Worm (Caenorhabditis elegans) whole organism, L4 larva: ENCODE data around the gene R07E5.17.
A peak's percentile ranks its signal among the peaks of the same experiment; 100 is the strongest.
"Not testable (repeated sequence)": the region's sequence is repeated elsewhere in the genome, so short reads cannot be mapped to it uniquely, and the experiment has no call there.

Experiments
- D1046.2 ChIP-seq: fragments of 200-800 bp; sonication (Bioruptor generic); IDR thresholded peaks from 2 replicates; pipeline ENCODE4 v1.3.6; 2022; ENCODE audit warnings: missing genetic modification characterization, missing compliant biosample characterization
- F10B5.3 ChIP-seq: sonication (generic microtip); optimal IDR thresholded peaks from 2 replicates; lab custom pipeline; 2016; ENCODE audit warnings: mild to moderate bottlenecking, missing genetic modification characterization, missing compliant biosample characterization
- F44E2.7 ChIP-seq: fragments of 200-800 bp; sonication (Bioruptor generic); IDR thresholded peaks from 2 replicates; pipeline ENCODE4 v2.1.2; 2022; ENCODE audit warnings: missing genetic modification characterization, missing compliant biosample characterization
- T20F7.1 ChIP-seq: fragments of 200-800 bp; sonication (Bioruptor generic); optimal IDR thresholded peaks from 2 replicates; lab custom pipeline; 2018; ENCODE audit warnings: mild to moderate bottlenecking, missing genetic modification characterization, missing compliant biosample characterization
- Y105C5A.15 ChIP-seq: fragments of 200-800 bp; sonication (Bioruptor generic); IDR thresholded peaks from 2 replicates; pipeline ENCODE4 v1.3.6; 2022; ENCODE audit warnings: missing genetic modification characterization, missing compliant biosample characterization
- Y48G9A.11 ChIP-seq: fragments of 200-800 bp; sonication (Bioruptor generic); IDR thresholded peaks from 2 replicates; pipeline ENCODE4 v1.3.6; 2022; ENCODE audit warnings: missing genetic modification reagents, missing genetic modification characterization, missing compliant biosample characterization
- Y75B8A.6 ChIP-seq: fragments of 200-800 bp; sonication (Bioruptor generic); IDR thresholded peaks from 2 replicates; pipeline ENCODE4 v1.3.6; 2022; ENCODE audit warnings: missing genetic modification reagents, missing genetic modification characterization, missing compliant biosample characterization
- ZK337.2 ChIP-seq: fragments of 200-800 bp; sonication (Bioruptor generic); IDR thresholded peaks from 2 replicates; pipeline ENCODE4 v1.3.6; 2022; ENCODE audit warnings: missing genetic modification reagents, missing genetic modification characterization, missing compliant biosample characterization
- aha-1 ChIP-seq: fragments of 150-350 bp; peaks from one replicate; lab custom pipeline; 2014; ENCODE audit warnings: missing biosample characterization, missing genetic modification characterization
- ama-1 ChIP-seq: fragments of 150-350 bp; optimal IDR thresholded peaks from 2 replicates; lab custom pipeline; 2014; ENCODE audit warnings: inconsistent platforms, mixed read lengths
- arid-1 ChIP-seq: fragments of 200-800 bp; sonication (Bioruptor generic); conservative IDR thresholded peaks from 2 replicates; pipeline ENCODE4 v1.3.6; 2022; ENCODE audit warnings: missing genetic modification reagents, missing genetic modification characterization, missing compliant biosample characterization
- ceh-20 ChIP-seq: fragments of 200-800 bp; sonication (Bioruptor generic); IDR thresholded peaks from 2 replicates; pipeline ENCODE4 v1.3.6; 2022; ENCODE audit warnings: missing genetic modification reagents, missing genetic modification characterization, missing compliant biosample characterization
- ceh-44 ChIP-seq: fragments of 200-800 bp; sonication (Bioruptor generic); IDR thresholded peaks from 2 replicates; pipeline ENCODE4 v1.3.6; 2022; ENCODE audit warnings: missing genetic modification reagents, missing genetic modification characterization, missing compliant biosample characterization
- ctbp-1 ChIP-seq: fragments of 200-800 bp; sonication (Bioruptor generic); IDR thresholded peaks from 2 replicates; pipeline ENCODE4 v1.3.6; 2022; ENCODE audit warnings: missing genetic modification reagents, missing genetic modification characterization, missing compliant biosample characterization
- daf-8 ChIP-seq: fragments of 200-800 bp; sonication (Bioruptor generic); IDR thresholded peaks from 2 replicates; pipeline ENCODE4 v1.3.6; 2022; ENCODE audit warnings: missing genetic modification characterization, missing compliant biosample characterization
- dmd-6 ChIP-seq: fragments of 200-800 bp; sonication (Bioruptor generic); IDR thresholded peaks from 2 replicates; pipeline ENCODE4 v1.3.6; 2022; ENCODE audit warnings: missing genetic modification reagents, missing genetic modification characterization, missing compliant biosample characterization
- dpl-1 ChIP-seq: fragments of 150-350 bp; optimal IDR thresholded peaks from 2 replicates; lab custom pipeline; 2014; ENCODE audit warnings: missing biosample characterization, missing genetic modification reagents, missing genetic modification characterization
- dve-1 ChIP-seq: sonication (generic microtip); optimal IDR thresholded peaks from 2 replicates; lab custom pipeline; 2017; ENCODE audit warnings: antibody characterized with exemption, mild to moderate bottlenecking, missing genetic modification characterization, missing compliant biosample characterization; ENCODE audit not compliant: insufficient read depth
- egl-27 ChIP-seq: sonication (generic microtip); optimal IDR thresholded peaks from 3 replicates; lab custom pipeline; 2017; ENCODE audit warnings: missing biosample characterization, missing genetic modification reagents, missing genetic modification characterization
- egl-43 ChIP-seq: fragments of 200-800 bp; sonication (Bioruptor generic); IDR thresholded peaks from 2 replicates; pipeline ENCODE4 v1.3.6; 2022; ENCODE audit warnings: missing genetic modification reagents, missing genetic modification characterization, missing compliant biosample characterization
- fos-1 ChIP-seq: fragments of 150-350 bp; optimal IDR thresholded peaks from 2 replicates; lab custom pipeline; 2014; ENCODE audit warnings: missing biosample characterization, missing genetic modification characterization
- gei-8 ChIP-seq: fragments of 200-800 bp; sonication (Bioruptor generic); optimal IDR thresholded peaks from 2 replicates; lab custom pipeline; 2018; ENCODE audit warnings: mild to moderate bottlenecking, missing genetic modification characterization, missing compliant biosample characterization
- hif-1 ChIP-seq, 2 experiments: sonication (generic microtip); optimal IDR thresholded peaks; 2 replicates each; lab custom pipeline; 2016 to 2017; ENCODE audit warnings: missing compliant biosample characterization in 2 of 2, missing genetic modification characterization in 2 of 2, missing genetic modification reagents in 2 of 2, missing genotype in 2 of 2, mild to moderate bottlenecking in 1 of 2
- hlh-11 ChIP-seq: fragments of 200-800 bp; sonication (Bioruptor generic); optimal IDR thresholded peaks from 2 replicates; lab custom pipeline; 2018; ENCODE audit warnings: mild to moderate bottlenecking, missing genetic modification characterization, missing compliant biosample characterization
- hlh-30 ChIP-seq: sonication (generic microtip); optimal IDR thresholded peaks from 2 replicates; lab custom pipeline; 2017; ENCODE audit warnings: antibody characterized with exemption, mild to moderate bottlenecking, missing genetic modification characterization, missing compliant biosample characterization; ENCODE audit not compliant: insufficient read depth
- hmg-1.1 ChIP-seq: fragments of 200-800 bp; sonication (Bioruptor generic); IDR thresholded peaks from 2 replicates; pipeline ENCODE4 v1.3.6; 2022; ENCODE audit warnings: missing genetic modification reagents, missing genetic modification characterization, missing compliant biosample characterization
- lim-7 ChIP-seq: fragments of 200-800 bp; sonication (Bioruptor generic); IDR thresholded peaks from 2 replicates; pipeline ENCODE4 v1.3.6; 2022; ENCODE audit warnings: missing genetic modification characterization, missing compliant biosample characterization
- lsy-2 ChIP-seq, 2 experiments: fragments of 150-350 bp in 1 of 2; sonication (generic microtip) in 1 of 2; optimal IDR thresholded peaks; 2 replicates each; lab custom pipeline; 2014 to 2017; ENCODE audit warnings: missing biosample characterization in 2 of 2, missing genetic modification characterization in 2 of 2
- madf-5 ChIP-seq, 2 experiments: fragments of 200-800 bp; sonication (Bioruptor generic); IDR thresholded peaks; 2 replicates each; pipeline ENCODE4 v1.3.6; 2022; ENCODE audit warnings: missing compliant biosample characterization in 2 of 2, missing genetic modification characterization in 2 of 2
- mes-2 ChIP-seq: sonication (generic microtip); optimal IDR thresholded peaks from 2 replicates; lab custom pipeline; 2016; ENCODE audit warnings: missing genotype, mild to moderate bottlenecking, missing genetic modification characterization, missing compliant biosample characterization; ENCODE audit not compliant: poor library complexity, severe bottlenecking
- mxl-2 ChIP-seq: fragments of 200-800 bp; sonication (Bioruptor generic); conservative IDR thresholded peaks from 2 replicates; pipeline ENCODE4 v1.3.6; 2022; ENCODE audit warnings: missing genetic modification reagents, missing genetic modification characterization, missing compliant biosample characterization
- mxl-3 ChIP-seq: fragments of 200-800 bp; sonication (Bioruptor generic); optimal IDR thresholded peaks from 2 replicates; lab custom pipeline; 2018; ENCODE audit warnings: mild to moderate bottlenecking, missing genetic modification characterization, missing compliant biosample characterization
- nhr-28 ChIP-seq: fragments of 150-350 bp; optimal IDR thresholded peaks from 2 replicates; lab custom pipeline; 2014; ENCODE audit warnings: missing biosample characterization, missing genetic modification characterization
- nhr-41 ChIP-seq: fragments of 200-800 bp; sonication (Bioruptor generic); IDR thresholded peaks from 2 replicates; pipeline ENCODE4 v1.3.6; 2022; ENCODE audit warnings: missing genetic modification reagents, missing genetic modification characterization, missing compliant biosample characterization
- nhr-48 ChIP-seq: sonication (generic microtip); optimal IDR thresholded peaks from 2 replicates; lab custom pipeline; 2016; ENCODE audit warnings: mild to moderate bottlenecking, missing genetic modification characterization, missing compliant biosample characterization
- pha-4 ChIP-seq, 2 experiments: fragments of 150-350 bp in 1 of 2; fragments of 200-800 bp in 1 of 2; sonication (Bioruptor generic) in 1 of 2; IDR thresholded peaks in 1 of 2; optimal IDR thresholded peaks in 1 of 2; 2 replicates each; pipeline versions ENCODE4 v1.3.6 to Lab custom; 2014 to 2022; ENCODE audit warnings: missing genetic modification characterization in 2 of 2, missing genetic modification reagents in 2 of 2, missing biosample characterization in 1 of 2, missing compliant biosample characterization in 1 of 2
- php-3 ChIP-seq: fragments of 200-800 bp; sonication (Bioruptor generic); IDR thresholded peaks from 2 replicates; pipeline ENCODE4 v1.3.6; 2022; ENCODE audit warnings: missing genetic modification reagents, missing genetic modification characterization, missing compliant biosample characterization
- rbr-2 ChIP-seq: sonication (generic microtip); optimal IDR thresholded peaks from 2 replicates; lab custom pipeline; 2016; ENCODE audit warnings: missing genotype, missing genetic modification characterization, missing compliant biosample characterization
- saeg-2 ChIP-seq: fragments of 200-800 bp; sonication (Bioruptor generic); IDR thresholded peaks from 2 replicates; pipeline ENCODE4 v1.3.6; 2022; ENCODE audit warnings: missing genetic modification reagents, missing genetic modification characterization, missing compliant biosample characterization
- sdz-12 ChIP-seq: fragments of 200-800 bp; sonication (Bioruptor generic); optimal IDR thresholded peaks from 2 replicates; lab custom pipeline; 2018; ENCODE audit warnings: mild to moderate bottlenecking, missing genetic modification characterization, missing compliant biosample characterization
- skn-1 ChIP-seq: fragments of 150-350 bp; optimal IDR thresholded peaks from 2 replicates; lab custom pipeline; 2014; ENCODE audit warnings: missing biosample characterization, missing genetic modification characterization
- snpc-1.2 ChIP-seq: fragments of 200-800 bp; sonication (Bioruptor generic); IDR thresholded peaks from 2 replicates; pipeline ENCODE4 v1.3.6; 2022; ENCODE audit warnings: missing genetic modification reagents, missing genetic modification characterization, missing compliant biosample characterization
- snpc-4 ChIP-seq: fragments of 150-350 bp; optimal IDR thresholded peaks from 2 replicates; lab custom pipeline; 2014; ENCODE audit warnings: missing biosample characterization, missing genetic modification characterization
- spr-3 ChIP-seq: fragments of 200-800 bp; sonication (Bioruptor generic); optimal IDR thresholded peaks from 2 replicates; lab custom pipeline; 2018; ENCODE audit warnings: mild to moderate bottlenecking, missing genetic modification characterization, missing compliant biosample characterization
- tag-97 ChIP-seq: fragments of 200-800 bp; sonication (Bioruptor generic); IDR thresholded peaks from 2 replicates; pipeline ENCODE4 v1.3.6; 2022; ENCODE audit warnings: missing genetic modification characterization, missing compliant biosample characterization
- tra-1 ChIP-seq: fragments of 200-800 bp; sonication (Bioruptor generic); IDR thresholded peaks from 2 replicates; pipeline ENCODE4 v1.3.6; 2022; ENCODE audit warnings: missing genetic modification reagents, missing genetic modification characterization, missing compliant biosample characterization
- unc-130 ChIP-seq: sonication (generic microtip); optimal IDR thresholded peaks from 2 replicates; lab custom pipeline; 2016; ENCODE audit warnings: missing genetic modification reagents, missing genetic modification characterization, missing compliant biosample characterization
- zfp-3 ChIP-seq: fragments of 200-800 bp; sonication (Bioruptor generic); conservative IDR thresholded peaks from 2 replicates; pipeline ENCODE4 v1.3.6; 2022; ENCODE audit warnings: missing genetic modification reagents, missing genetic modification characterization, missing compliant biosample characterization
- ztf-7 ChIP-seq: fragments of 150-350 bp; optimal IDR thresholded peaks from 2 replicates; lab custom pipeline; 2014; ENCODE audit warnings: missing biosample characterization, missing genetic modification characterization

R07E5.17 gene

ce11 chrIII:4414041-4414440 lies 9.8 kb upstream of the R07E5.17 start (continued):
- TF ChIP-seq hmg-1.1 (peak; percentile 87), dpl-1 (GFP tag; lab: Kevin White, UChicago) (peak; percentile 41), Y105C5A.15 (peak; percentile 79; the same call in 1 of the 2 replicates), F44E2.7 (GFP tag; lab: Robert Waterston, UW) (peak; percentile 71; the same call in 1 of the 2 replicates), gei-8 (GFP tag; lab: Kevin White, UChicago) (peak; percentile 38), ctbp-1 (peak; percentile 75), saeg-2 (peak; percentile 56; the same call in 1 of the 2 replicates), pha-4 (GFP tag; IDR thresholded peaks at IDR 0.05; lab: Robert Waterston, UW) (peak; percentile 76), nhr-48 (tag; lab: Kevin White, UChicago) (peak; percentile 38), daf-8 (0 out of 2 replicates have a peak, but pooled peaks have one; percentile 16), snpc-1.2 (peak; percentile 68), arid-1 (peak; percentile 62), T20F7.1 (GFP tag; lab: Kevin White, UChicago) (peak; percentile 28), snpc-4 (tag; lab: Kevin White, UChicago) (peak; percentile 90), egl-43 (GFP tag; lab: Robert Waterston, UW) (peak; percentile 86), hlh-11 (peak; percentile 20), rbr-2 (tag; lab: Kevin White, UChicago) (peak; percentile 65), ztf-7 (tag; lab: Kevin White, UChicago) (peak; percentile 47), dve-1 (tag; lab: Kevin White, UChicago) (peak; percentile 46), F10B5.3 (tag; lab: Kevin White, UChicago) (peak; percentile 15), Y48G9A.11 (GFP tag; lab: Robert Waterston, UW) (0 out of 2 replicates have a peak, but pooled peaks have one; percentile 39), madf-5 (GFP tag; IDR thresholded peaks at IDR 0.05; lab: Robert Waterston, UW) (0 out of 4 replicates have a peak, but pooled peaks have one; percentile 16 to 33), dmd-6 (peak; percentile 69), Y75B8A.6 (GFP tag; lab: Robert Waterston, UW) (0 out of 2 replicates have a peak, but pooled peaks have one; percentile 50), lim-7 (GFP tag; lab: Robert Waterston, UW) (peak; percentile 73), tra-1 (GFP tag; lab: Robert Waterston, UW) (peak; percentile 51; the same call in 1 of the 2 replicates), spr-3 (GFP tag; lab: Kevin White, UChicago) (peak; percentile 38), zfp-3 (GFP tag; lab: Robert Waterston, UW) (peak; percentile 74; the same call in 1 of the 2 replicates), aha-1 (tag; lab: Kevin White, UChicago) (peak; percentile 83), php-3 (GFP tag; lab: Robert Waterston, UW) (0 out of 2 replicates have a peak, but pooled peaks have one; percentile 43)
- TF ChIP-seq pha-4 (tag; optimal IDR thresholded peaks at IDR 0.05; lab: Kevin White, UChicago): not testable (repeated sequence)

- no peak for TF ChIP-seq skn-1 (tag; lab: Kevin White, UChicago)
- TF ChIP-seq fos-1 (tag; lab: Kevin White, UChicago): no peak
- no peak for TF ChIP-seq F44E2.7 (GFP tag; lab: Robert Waterston, UW)
- TF ChIP-seq mxl-3: no peak
- no peak for TF ChIP-seq lsy-2 (tag; optimal IDR thresholded peaks at IDR 0.05; lab: Kevin White, UChicago)
- TF ChIP-seq tag-97: no peak
- TF ChIP-seq Y48G9A.11 (GFP tag; lab: Robert Waterston, UW): no peak
- no peak for TF ChIP-seq mes-2 (tag; lab: Kevin White, UChicago)
- no peak for TF ChIP-seq ama-1
- TF ChIP-seq mxl-2 (GFP tag; lab: Robert Waterston, UW): no peak
- TF ChIP-seq hlh-30 (tag; lab: Kevin White, UChicago): no peak
- no peak for TF ChIP-seq hif-1 (tag; optimal IDR thresholded peaks at IDR 0.05; lab: Kevin White, UChicago)
- TF ChIP-seq hmg-1.1: no peak
- no peak for TF ChIP-seq unc-130 (GFP tag; lab: Kevin White, UChicago)
- TF ChIP-seq nhr-41 (GFP tag; lab: Robert Waterston, UW): no peak
- TF ChIP-seq ZK337.2 (GFP tag; lab: Robert Waterston, UW): no peak
- no peak for TF ChIP-seq D1046.2
- TF ChIP-seq nhr-28 (tag; lab: Kevin White, UChicago): peak; percentile 61
- TF ChIP-seq egl-27: no peak
- TF ChIP-seq sdz-12: no peak
- no peak for TF ChIP-seq ceh-20 (GFP tag; lab: Robert Waterston, UW)
- no peak for TF ChIP-seq snpc-1.2
- no peak for TF ChIP-seq ceh-44 (GFP tag; lab: Robert Waterston, UW)
Observed at ce11 chrIII:4413099-4413498, 8.9 kb upstream of the R07E5.17 start, which contains the start of gene mpc-1. TSS of gene mpc-1 (plus strand) at chrIII:4413457.
